Fruit fly (Drosophila melanogaster) whole organism, wandering third instar larva: ENCODE data around the gene nkt.

Experiments
- Abd-B ChIP-seq: fragments of >200 bp; optimal IDR thresholded peaks from 2 replicates; lab custom pipeline; 2017; ENCODE audit warnings: missing biosample characterization, missing genetic modification characterization
- CG32264 ChIP-seq: fragments of 200-800 bp; sonication (Bioruptor generic); optimal IDR thresholded peaks from 2 replicates; lab custom pipeline; 2016; ENCODE audit warnings: missing biosample characterization, missing genetic modification characterization
- CG9705 ChIP-seq: fragments of 200-800 bp; sonication (Bioruptor generic); optimal IDR thresholded peaks from 2 replicates; lab custom pipeline; 2018; ENCODE audit warnings: missing biosample characterization, mild to moderate bottlenecking, missing genetic modification characterization
- CrebA ChIP-seq: fragments of 200-800 bp; sonication (Bioruptor generic); optimal IDR thresholded peaks from 2 replicates; lab custom pipeline; 2016; ENCODE audit warnings: missing biosample characterization, mild to moderate bottlenecking, missing genetic modification characterization, borderline replicate concordance
- Dfd ChIP-seq: fragments of >200 bp; optimal IDR thresholded peaks from 2 replicates; lab custom pipeline; 2017; ENCODE audit warnings: missing biosample characterization, missing genetic modification characterization
- Dif ChIP-seq: fragments of 200-275, 200-300 bp; sonication (Bioruptor generic); optimal IDR thresholded peaks from 2 replicates; lab custom pipeline; 2018; ENCODE audit warnings: missing biosample characterization, missing genetic modification characterization; ENCODE audit not compliant: partially characterized antibody
- GATAd ChIP-seq: sonication (Bioruptor generic); optimal IDR thresholded peaks from 2 replicates; lab custom pipeline; 2016; ENCODE audit warnings: missing biosample characterization, missing genetic modification characterization
- HLH106 ChIP-seq: fragments of 200-800 bp; optimal IDR thresholded peaks from 3 replicates; lab custom pipeline; 2019; ENCODE audit warnings: missing biosample characterization, mild to moderate bottlenecking, missing genetic modification characterization, moderate library complexity
- Hnf4 ChIP-seq: fragments of 200-800 bp; sonication (Bioruptor generic); optimal IDR thresholded peaks from 2 replicates; lab custom pipeline; 2016; ENCODE audit warnings: missing biosample characterization, mild to moderate bottlenecking, missing genetic modification characterization
- Hr78 ChIP-seq: fragments of >200 bp; optimal IDR thresholded peaks from 2 replicates; lab custom pipeline; 2017; ENCODE audit warnings: missing biosample characterization, missing genetic modification characterization
- Hr83 ChIP-seq: fragments of 200-300 bp; sonication (Bioruptor generic); optimal IDR thresholded peaks from 2 replicates; lab custom pipeline; 2016; ENCODE audit warnings: missing biosample characterization, mild to moderate bottlenecking, missing genetic modification characterization, moderate library complexity; ENCODE audit not compliant: poor library complexity, severe bottlenecking
- Jra ChIP-seq: sonication (Bioruptor generic); optimal IDR thresholded peaks from 2 replicates; lab custom pipeline; 2016; ENCODE audit warnings: missing biosample characterization, missing genetic modification characterization
- Mio ChIP-seq: sonication (Bioruptor generic); optimal IDR thresholded peaks from 2 replicates; lab custom pipeline; 2016; ENCODE audit warnings: missing biosample characterization, missing genetic modification characterization
- Myc ChIP-seq: fragments of >200 bp; optimal IDR thresholded peaks from 2 replicates; lab custom pipeline; 2017
- N ChIP-seq: fragments of >200 bp; optimal IDR thresholded peaks from 2 replicates; lab custom pipeline; 2018; ENCODE audit warnings: missing biosample characterization, missing external identifiers, missing genetic modification characterization
- OdsH ChIP-seq: fragments of 200-800 bp; sonication (Bioruptor generic); optimal IDR thresholded peaks from 2 replicates; lab custom pipeline; 2016; ENCODE audit warnings: missing biosample characterization, mild to moderate bottlenecking, missing genetic modification characterization
- Rel ChIP-seq, 2 experiments: fragments of 200-800 bp; sonication (Bioruptor generic) in 1 of 2; optimal IDR thresholded peaks; 2 replicates in 1 of 2; 3 replicates in 1 of 2; lab custom pipeline; 2016 to 2019; ENCODE audit warnings: mild to moderate bottlenecking in 2 of 2, missing biosample characterization in 2 of 2, missing genetic modification characterization in 2 of 2, moderate library complexity in 1 of 2
- Sp1 ChIP-seq: fragments of 200-800 bp; sonication (Bioruptor generic); optimal IDR thresholded peaks from 3 replicates; lab custom pipeline; 2019; ENCODE audit warnings: missing biosample characterization, mild to moderate bottlenecking, missing genetic modification characterization, moderate library complexity
- Vsx2 ChIP-seq: fragments of 200-300, 225-300 bp; sonication (Bioruptor generic); optimal IDR thresholded peaks from 2 replicates; lab custom pipeline; 2018; ENCODE audit warnings: missing biosample characterization, missing genetic modification characterization; ENCODE audit not compliant: partially characterized antibody
- br ChIP-seq: fragments of 200-800 bp; sonication (Bioruptor generic); optimal IDR thresholded peaks from 2 replicates; lab custom pipeline; 2016; ENCODE audit warnings: missing biosample characterization, missing genetic modification characterization
- brk ChIP-seq: fragments of 200-800 bp; sonication (Bioruptor generic); optimal IDR thresholded peaks from 2 replicates; lab custom pipeline; 2016; ENCODE audit warnings: missing biosample characterization, mild to moderate bottlenecking, missing genetic modification characterization
- dl ChIP-seq, 2 experiments: fragments of 175-275, 200-275 bp in 1 of 2; fragments of 200-275 bp in 1 of 2; sonication (Bioruptor generic); optimal IDR thresholded peaks; lab custom pipeline; 2018; ENCODE audit warnings: mild to moderate bottlenecking in 2 of 2, missing biosample characterization in 2 of 2, missing genetic modification characterization in 2 of 2, moderate library complexity in 2 of 2; ENCODE audit not compliant: partially characterized antibody in 2 of 2, insufficient read depth in 1 of 2
- dmrt93B ChIP-seq: fragments of 200-800 bp; sonication (Bioruptor generic); optimal IDR thresholded peaks from 2 replicates; lab custom pipeline; 2018; ENCODE audit warnings: missing biosample characterization, mild to moderate bottlenecking, missing genetic modification characterization
- dsf ChIP-seq: sonication (Bioruptor generic); optimal IDR thresholded peaks from 2 replicates; lab custom pipeline; 2016; ENCODE audit warnings: missing biosample characterization, missing genetic modification characterization, borderline replicate concordance
- ey ChIP-seq: fragments of 200-800 bp; sonication (Bioruptor generic); optimal IDR thresholded peaks from 2 replicates; lab custom pipeline; 2016; ENCODE audit warnings: missing biosample characterization, missing genetic modification characterization
- foxo ChIP-seq, 2 experiments: fragments of 200-800 bp; sonication (Bioruptor generic); optimal IDR thresholded peaks; 2 replicates in 1 of 2; 3 replicates in 1 of 2; lab custom pipeline; 2016 to 2017; ENCODE audit warnings: missing biosample characterization in 2 of 2, missing genetic modification characterization in 2 of 2
- fru ChIP-seq: fragments of 200-800 bp; sonication (Bioruptor generic); optimal IDR thresholded peaks from 3 replicates; lab custom pipeline; 2016; ENCODE audit warnings: missing biosample characterization, mild to moderate bottlenecking, missing genetic modification characterization
- h ChIP-seq: fragments of 200-800 bp; sonication (Bioruptor generic); optimal IDR thresholded peaks from 3 replicates; lab custom pipeline; 2016; ENCODE audit warnings: missing biosample characterization, mild to moderate bottlenecking, missing genetic modification characterization
- jim ChIP-seq: fragments of 175-275, 200-325 bp; sonication (Bioruptor generic); optimal IDR thresholded peaks from 2 replicates; lab custom pipeline; 2016; ENCODE audit warnings: missing biosample characterization, mild to moderate bottlenecking, missing genetic modification characterization
- lola ChIP-seq: fragments of >200 bp; optimal IDR thresholded peaks from 2 replicates; lab custom pipeline; 2017; ENCODE audit warnings: missing biosample characterization, missing genetic modification characterization
- pan ChIP-seq: fragments of >200 bp; optimal IDR thresholded peaks from 2 replicates; lab custom pipeline; 2017
- psq ChIP-seq: fragments of 200-800 bp; sonication (Bioruptor generic); optimal IDR thresholded peaks from 3 replicates; lab custom pipeline; 2017; ENCODE audit warnings: missing biosample characterization, mild to moderate bottlenecking, missing genetic modification characterization, moderate library complexity
- rgr ChIP-seq: fragments of 200-800 bp; sonication (Bioruptor generic); optimal IDR thresholded peaks from 3 replicates; lab custom pipeline; 2016; ENCODE audit warnings: missing biosample characterization, mild to moderate bottlenecking, missing genetic modification characterization
- sage ChIP-seq: fragments of 200-800 bp; sonication (Bioruptor generic); optimal IDR thresholded peaks from 2 replicates; lab custom pipeline; 2016; ENCODE audit warnings: missing biosample characterization, mild to moderate bottlenecking, missing genetic modification characterization
- sv ChIP-seq: fragments of 200-800 bp; sonication (Bioruptor generic); optimal IDR thresholded peaks from 3 replicates; lab custom pipeline; 2016; ENCODE audit warnings: missing biosample characterization, missing genetic modification characterization
- tai ChIP-seq: sonication (Bioruptor generic); optimal IDR thresholded peaks from 2 replicates; lab custom pipeline; 2016; ENCODE audit warnings: missing biosample characterization, missing genetic modification characterization
- usp ChIP-seq: fragments of >200 bp; optimal IDR thresholded peaks from 2 replicates; lab custom pipeline; 2017; ENCODE audit warnings: missing biosample characterization, missing genetic modification characterization
- woc ChIP-seq: sonication (Bioruptor generic); optimal IDR thresholded peaks from 2 replicates; lab custom pipeline; 2016; ENCODE audit warnings: missing biosample characterization, mild to moderate bottlenecking, missing genetic modification characterization

The nkt gene

dm6 chr3L:11244024-11244576, 42.9 kb downstream of the nkt start:
- no peak for TF ChIP-seq jim
- TF ChIP-seq dsf (GFP tag; lab: Kevin White, UChicago), result no peak
- no peak for TF ChIP-seq CrebA (GFP tag; lab: Kevin White, UChicago)
- TF ChIP-seq sage (GFP tag; lab: Kevin White, UChicago), result no peak
- no peak for TF ChIP-seq Mio (GFP tag; lab: Kevin White, UChicago)
- TF ChIP-seq lola (GFP tag; lab: Kevin White, UChicago), result no peak
- TF ChIP-seq dl (GFP tag; optimal IDR thresholded peaks at IDR 0.05; lab: Kevin White, UChicago; ENCODE audit: insufficient read depth in 1 of 2, partially characterized antibody in 2 of 2), result no peak
- no peak for TF ChIP-seq tai
- no peak for TF ChIP-seq Vsx2 (GFP tag; lab: Kevin White, UChicago)
- no peak for TF ChIP-seq brk (GFP tag; lab: Kevin White, UChicago)
- no peak for TF ChIP-seq rgr (GFP tag; lab: Kevin White, UChicago)
- TF ChIP-seq psq (GFP tag; lab: Kevin White, UChicago), result no peak
- TF ChIP-seq CG9705 (GFP tag; lab: Kevin White, UChicago), result no peak

- peak; percentile 51 for TF ChIP-seq Vsx2 (GFP tag; lab: Kevin White, UChicago)
- peak; percentile 87 for TF ChIP-seq Dif (GFP tag; lab: Kevin White, UChicago)
- TF ChIP-seq CG9705 (GFP tag; lab: Kevin White, UChicago), result peak; percentile 61
- TF ChIP-seq dl (GFP tag; optimal IDR thresholded peaks at IDR 0.05; lab: Kevin White, UChicago; ENCODE audit: insufficient read depth in 1 of 2, partially characterized antibody in 2 of 2), result peak; percentile 37 to 77
- TF ChIP-seq usp (GFP tag; lab: Kevin White, UChicago), result no peak
- TF ChIP-seq Dfd (GFP tag; lab: Kevin White, UChicago), result no peak
- TF ChIP-seq br (GFP tag; lab: Kevin White, UChicago), result peak; percentile 79
- TF ChIP-seq Hr78 (GFP tag; lab: Kevin White, UChicago), result no peak
- TF ChIP-seq pan, result no peak
- peak; percentile 76 for TF ChIP-seq OdsH (GFP tag; lab: Kevin White, UChicago)
- TF ChIP-seq dmrt93B (GFP tag; lab: Kevin White, UChicago), result peak; percentile 49
- TF ChIP-seq dsf (GFP tag; lab: Kevin White, UChicago), result no peak
- TF ChIP-seq woc (GFP tag; lab: Kevin White, UChicago), result peak; percentile 41
- TF ChIP-seq foxo (GFP tag; optimal IDR thresholded peaks at IDR 0.05; lab: Kevin White, UChicago), result peak; percentile 44 to 50
- TF ChIP-seq N (GFP tag; lab: Kevin White, UChicago), result no peak
- TF ChIP-seq fru, result peak; percentile 89
- TF ChIP-seq Hr83 (GFP tag; lab: Kevin White, UChicago), result peak; percentile 72
- TF ChIP-seq jim, result peak; percentile 12
- no peak for TF ChIP-seq lola (GFP tag; lab: Kevin White, UChicago)
- peak; percentile 83 for TF ChIP-seq brk (GFP tag; lab: Kevin White, UChicago)
- no peak for TF ChIP-seq Mio (GFP tag; lab: Kevin White, UChicago)
- TF ChIP-seq ey (GFP tag; lab: Kevin White, UChicago), result no peak
- TF ChIP-seq Abd-B (GFP tag; lab: Kevin White, UChicago), result no peak
- peak; percentile 92 for TF ChIP-seq Sp1 (GFP tag; lab: Kevin White, UChicago)
- peak; percentile 66 for TF ChIP-seq Hnf4
- no peak for TF ChIP-seq sv (GFP tag; lab: Kevin White, UChicago)
- TF ChIP-seq Jra, result peak; percentile 57
- peak; percentile 88 for TF ChIP-seq Rel (GFP tag; optimal IDR thresholded peaks at IDR 0.05; lab: Kevin White, UChicago)
- TF ChIP-seq Rel (tag; optimal IDR thresholded peaks at IDR 0.05; lab: Kevin White, UChicago), result peak; percentile 74
- peak; percentile 33 for TF ChIP-seq tai
- peak; percentile 67 for TF ChIP-seq psq (GFP tag; lab: Kevin White, UChicago)
- peak; percentile 45 for TF ChIP-seq HLH106
- TF ChIP-seq GATAd (GFP tag; lab: Kevin White, UChicago), result no peak
- peak; percentile 48 for TF ChIP-seq rgr (GFP tag; lab: Kevin White, UChicago)
- peak; percentile 95 for TF ChIP-seq CrebA (GFP tag; lab: Kevin White, UChicago)
- TF ChIP-seq h (GFP tag; lab: Kevin White, UChicago), result peak; percentile 81
- peak; percentile 90 for TF ChIP-seq sage (GFP tag; lab: Kevin White, UChicago)
- TF ChIP-seq Myc, result no peak
- TF ChIP-seq CG32264 (GFP tag; lab: Kevin White, UChicago), result peak; percentile 45
Measured at dm6 chr3L:11246046-11246887, 45.1 kb downstream of the nkt start.
